Worm (Caenorhabditis elegans): Measurements from ENCODE around the gene C25H3.14.

- TF ChIP-seq nhr-12 (tag; optimal IDR thresholded peaks at IDR 0.05) (no peak), fos-1 (tag; optimal IDR thresholded peaks at IDR 0.05) (no peak), elt-1 (tag; optimal IDR thresholded peaks at IDR 0.05) (no peak), elt-3 (tag; optimal IDR thresholded peaks at IDR 0.05) (no peak), nhr-43 (tag; optimal IDR thresholded peaks at IDR 0.05; ENCODE audit: poor library complexity, severe bottlenecking) (no peak), nhr-76 (tag; optimal IDR thresholded peaks at IDR 0.05) (no peak), ztf-11 (tag; optimal IDR thresholded peaks at IDR 0.05) (no peak), lin-39 (tag; optimal IDR thresholded peaks at IDR 0.05) (no peak), nhr-25 (tag; optimal IDR thresholded peaks at IDR 0.05) (no peak)
These were observed 32.8 kb downstream of the C25H3.14 start, which contains the start of gene rab-3 for ce11 chrII:5727707-5728106.
